Fruit fly (Drosophila melanogaster): ENCODE data around the gene Snap25.

dm6 chr3L:24028211-24028900, 45.6 kb upstream of the Snap25 start, which contains the start of gene CG40045:
- TF ChIP-seq CG12605 (GFP tag; IDR thresholded peaks at IDR 0.05), result no peak
- TF ChIP-seq CG8301 (tag; optimal IDR thresholded peaks at IDR 0.05), result no peak
- TF ChIP-seq Ets98B (GFP tag; IDR thresholded peaks at IDR 0.05), result no peak
- peak; percentile 15 for TF ChIP-seq CG34367 (tag; optimal IDR thresholded peaks at IDR 0.05)
- peak; percentile 8 for TF ChIP-seq CG9948 (tag; optimal IDR thresholded peaks at IDR 0.05)
- no peak for TF ChIP-seq CG17806 (tag; optimal IDR thresholded peaks at IDR 0.05)
- TF ChIP-seq fd96Ca (GFP tag; IDR thresholded peaks at IDR 0.05), result no peak
- no peak for TF ChIP-seq gl (tag; optimal IDR thresholded peaks at IDR 0.05)
- TF ChIP-seq CG8159 (tag; optimal IDR thresholded peaks at IDR 0.05), result peak; percentile 43
